Fruit fly (Drosophila melanogaster) whole organism, wandering third instar larva: ENCODE results near the gene Jhbp7.

Experiments used
- Abd-B ChIP-seq: fragments of >200 bp; optimal IDR thresholded peaks from 2 replicates; lab custom pipeline; 2017; ENCODE audit warnings: missing biosample characterization, missing genetic modification characterization
- CG32264 ChIP-seq: fragments of 200-800 bp; sonication (Bioruptor generic); optimal IDR thresholded peaks from 2 replicates; lab custom pipeline; 2016; ENCODE audit warnings: missing biosample characterization, missing genetic modification characterization
- CG9705 ChIP-seq: fragments of 200-800 bp; sonication (Bioruptor generic); optimal IDR thresholded peaks from 2 replicates; lab custom pipeline; 2018; ENCODE audit warnings: missing biosample characterization, mild to moderate bottlenecking, missing genetic modification characterization
- CrebA ChIP-seq: fragments of 200-800 bp; sonication (Bioruptor generic); optimal IDR thresholded peaks from 2 replicates; lab custom pipeline; 2016; ENCODE audit warnings: missing biosample characterization, mild to moderate bottlenecking, missing genetic modification characterization, borderline replicate concordance
- Dfd ChIP-seq: fragments of >200 bp; optimal IDR thresholded peaks from 2 replicates; lab custom pipeline; 2017; ENCODE audit warnings: missing biosample characterization, missing genetic modification characterization
- GATAd ChIP-seq: sonication (Bioruptor generic); optimal IDR thresholded peaks from 2 replicates; lab custom pipeline; 2016; ENCODE audit warnings: missing biosample characterization, missing genetic modification characterization
- HLH106 ChIP-seq: fragments of 200-800 bp; optimal IDR thresholded peaks from 3 replicates; lab custom pipeline; 2019; ENCODE audit warnings: missing biosample characterization, mild to moderate bottlenecking, missing genetic modification characterization, moderate library complexity
- Hnf4 ChIP-seq: fragments of 200-800 bp; sonication (Bioruptor generic); optimal IDR thresholded peaks from 2 replicates; lab custom pipeline; 2016; ENCODE audit warnings: missing biosample characterization, mild to moderate bottlenecking, missing genetic modification characterization
- Hr78 ChIP-seq: fragments of >200 bp; optimal IDR thresholded peaks from 2 replicates; lab custom pipeline; 2017; ENCODE audit warnings: missing biosample characterization, missing genetic modification characterization
- Hr83 ChIP-seq: fragments of 200-300 bp; sonication (Bioruptor generic); optimal IDR thresholded peaks from 2 replicates; lab custom pipeline; 2016; ENCODE audit warnings: missing biosample characterization, mild to moderate bottlenecking, missing genetic modification characterization, moderate library complexity; ENCODE audit not compliant: poor library complexity, severe bottlenecking
- Jra ChIP-seq: sonication (Bioruptor generic); optimal IDR thresholded peaks from 2 replicates; lab custom pipeline; 2016; ENCODE audit warnings: missing biosample characterization, missing genetic modification characterization
- Mio ChIP-seq: sonication (Bioruptor generic); optimal IDR thresholded peaks from 2 replicates; lab custom pipeline; 2016; ENCODE audit warnings: missing biosample characterization, missing genetic modification characterization
- Myc ChIP-seq: fragments of >200 bp; optimal IDR thresholded peaks from 2 replicates; lab custom pipeline; 2017
- N ChIP-seq: fragments of >200 bp; optimal IDR thresholded peaks from 2 replicates; lab custom pipeline; 2018; ENCODE audit warnings: missing biosample characterization, missing external identifiers, missing genetic modification characterization
- OdsH ChIP-seq: fragments of 200-800 bp; sonication (Bioruptor generic); optimal IDR thresholded peaks from 2 replicates; lab custom pipeline; 2016; ENCODE audit warnings: missing biosample characterization, mild to moderate bottlenecking, missing genetic modification characterization
- Rel ChIP-seq, 2 experiments: fragments of 200-800 bp; sonication (Bioruptor generic) in 1 of 2; optimal IDR thresholded peaks; 2 replicates in 1 of 2; 3 replicates in 1 of 2; lab custom pipeline; 2016 to 2019; ENCODE audit warnings: mild to moderate bottlenecking in 2 of 2, missing biosample characterization in 2 of 2, missing genetic modification characterization in 2 of 2, moderate library complexity in 1 of 2
- Sp1 ChIP-seq: fragments of 200-800 bp; sonication (Bioruptor generic); optimal IDR thresholded peaks from 3 replicates; lab custom pipeline; 2019; ENCODE audit warnings: missing biosample characterization, mild to moderate bottlenecking, missing genetic modification characterization, moderate library complexity
- Vsx2 ChIP-seq: fragments of 200-300, 225-300 bp; sonication (Bioruptor generic); optimal IDR thresholded peaks from 2 replicates; lab custom pipeline; 2018; ENCODE audit warnings: missing biosample characterization, missing genetic modification characterization; ENCODE audit not compliant: partially characterized antibody
- br ChIP-seq: fragments of 200-800 bp; sonication (Bioruptor generic); optimal IDR thresholded peaks from 2 replicates; lab custom pipeline; 2016; ENCODE audit warnings: missing biosample characterization, missing genetic modification characterization
- brk ChIP-seq: fragments of 200-800 bp; sonication (Bioruptor generic); optimal IDR thresholded peaks from 2 replicates; lab custom pipeline; 2016; ENCODE audit warnings: missing biosample characterization, mild to moderate bottlenecking, missing genetic modification characterization
- dl ChIP-seq, 2 experiments: fragments of 175-275, 200-275 bp in 1 of 2; fragments of 200-275 bp in 1 of 2; sonication (Bioruptor generic); optimal IDR thresholded peaks; lab custom pipeline; 2018; ENCODE audit warnings: mild to moderate bottlenecking in 2 of 2, missing biosample characterization in 2 of 2, missing genetic modification characterization in 2 of 2, moderate library complexity in 2 of 2; ENCODE audit not compliant: partially characterized antibody in 2 of 2, insufficient read depth in 1 of 2
- dmrt93B ChIP-seq: fragments of 200-800 bp; sonication (Bioruptor generic); optimal IDR thresholded peaks from 2 replicates; lab custom pipeline; 2018; ENCODE audit warnings: missing biosample characterization, mild to moderate bottlenecking, missing genetic modification characterization
- dsf ChIP-seq: sonication (Bioruptor generic); optimal IDR thresholded peaks from 2 replicates; lab custom pipeline; 2016; ENCODE audit warnings: missing biosample characterization, missing genetic modification characterization, borderline replicate concordance
- ey ChIP-seq: fragments of 200-800 bp; sonication (Bioruptor generic); optimal IDR thresholded peaks from 2 replicates; lab custom pipeline; 2016; ENCODE audit warnings: missing biosample characterization, missing genetic modification characterization
- foxo ChIP-seq, 2 experiments: fragments of 200-800 bp; sonication (Bioruptor generic); optimal IDR thresholded peaks; 2 replicates in 1 of 2; 3 replicates in 1 of 2; lab custom pipeline; 2016 to 2017; ENCODE audit warnings: missing biosample characterization in 2 of 2, missing genetic modification characterization in 2 of 2
- fru ChIP-seq: fragments of 200-800 bp; sonication (Bioruptor generic); optimal IDR thresholded peaks from 3 replicates; lab custom pipeline; 2016; ENCODE audit warnings: missing biosample characterization, mild to moderate bottlenecking, missing genetic modification characterization
- h ChIP-seq: fragments of 200-800 bp; sonication (Bioruptor generic); optimal IDR thresholded peaks from 3 replicates; lab custom pipeline; 2016; ENCODE audit warnings: missing biosample characterization, mild to moderate bottlenecking, missing genetic modification characterization
- jim ChIP-seq: fragments of 175-275, 200-325 bp; sonication (Bioruptor generic); optimal IDR thresholded peaks from 2 replicates; lab custom pipeline; 2016; ENCODE audit warnings: missing biosample characterization, mild to moderate bottlenecking, missing genetic modification characterization
- lola ChIP-seq: fragments of >200 bp; optimal IDR thresholded peaks from 2 replicates; lab custom pipeline; 2017; ENCODE audit warnings: missing biosample characterization, missing genetic modification characterization
- psq ChIP-seq: fragments of 200-800 bp; sonication (Bioruptor generic); optimal IDR thresholded peaks from 3 replicates; lab custom pipeline; 2017; ENCODE audit warnings: missing biosample characterization, mild to moderate bottlenecking, missing genetic modification characterization, moderate library complexity
- rgr ChIP-seq: fragments of 200-800 bp; sonication (Bioruptor generic); optimal IDR thresholded peaks from 3 replicates; lab custom pipeline; 2016; ENCODE audit warnings: missing biosample characterization, mild to moderate bottlenecking, missing genetic modification characterization
- sage ChIP-seq: fragments of 200-800 bp; sonication (Bioruptor generic); optimal IDR thresholded peaks from 2 replicates; lab custom pipeline; 2016; ENCODE audit warnings: missing biosample characterization, mild to moderate bottlenecking, missing genetic modification characterization
- sv ChIP-seq: fragments of 200-800 bp; sonication (Bioruptor generic); optimal IDR thresholded peaks from 3 replicates; lab custom pipeline; 2016; ENCODE audit warnings: missing biosample characterization, missing genetic modification characterization
- tai ChIP-seq: sonication (Bioruptor generic); optimal IDR thresholded peaks from 2 replicates; lab custom pipeline; 2016; ENCODE audit warnings: missing biosample characterization, missing genetic modification characterization
- usp ChIP-seq: fragments of >200 bp; optimal IDR thresholded peaks from 2 replicates; lab custom pipeline; 2017; ENCODE audit warnings: missing biosample characterization, missing genetic modification characterization
- woc ChIP-seq: sonication (Bioruptor generic); optimal IDR thresholded peaks from 2 replicates; lab custom pipeline; 2016; ENCODE audit warnings: missing biosample characterization, mild to moderate bottlenecking, missing genetic modification characterization

The Jhbp7 gene

dm6 chr3R:25247379-25247869, 10.0 kb downstream of the Jhbp7 start, which contains the start of the genes RpS27 and Nup37:
TSS of gene RpS27 (minus strand) at chr3R:25247514.
TSS of gene Nup37 (plus strand) at chr3R:25247658.
- TF ChIP-seq lola (no peak), Mio (GFP tag; lab: Kevin White, UChicago) (peak; percentile 92), N (GFP tag; lab: Kevin White, UChicago) (no peak), Dfd (GFP tag; lab: Kevin White, UChicago) (no peak), psq (peak; percentile 89), Hr83 (GFP tag; lab: Kevin White, UChicago) (peak; percentile 99), woc (GFP tag; lab: Kevin White, UChicago) (peak; percentile 77), dsf (GFP tag; lab: Kevin White, UChicago) (peak; percentile 79), dl (GFP tag; optimal IDR thresholded peaks at IDR 0.05; lab: Kevin White, UChicago; ENCODE audit: insufficient read depth in 1 of 2, partially characterized antibody in 2 of 2) (no peak), rgr (GFP tag; lab: Kevin White, UChicago) (peak; percentile 99), Rel (GFP tag; optimal IDR thresholded peaks at IDR 0.05; lab: Kevin White, UChicago) (peak; percentile 53), Rel (tag; optimal IDR thresholded peaks at IDR 0.05; lab: Kevin White, UChicago) (peak; percentile 83), HLH106 (tag; lab: Kevin White, UChicago) (peak; percentile 96), foxo (GFP tag; optimal IDR thresholded peaks at IDR 0.05; lab: Kevin White, UChicago) (peak; percentile 81 to 97), h (GFP tag; lab: Kevin White, UChicago) (peak; percentile 96), dmrt93B (GFP tag; lab: Kevin White, UChicago) (peak; percentile 99), Hr78 (GFP tag; lab: Kevin White, UChicago) (no peak), fru (peak; percentile 96), CG32264 (peak; percentile 91), sv (GFP tag; lab: Kevin White, UChicago) (peak; percentile 96), OdsH (GFP tag; lab: Kevin White, UChicago) (peak; percentile 95), CG9705 (GFP tag; lab: Kevin White, UChicago) (peak; percentile 99), Myc (lab: Kevin White, UChicago) (peak; percentile 25), jim (GFP tag; lab: Kevin White, UChicago) (peak; percentile 7), ey (GFP tag; lab: Kevin White, UChicago) (peak; percentile 90), br (GFP tag; lab: Kevin White, UChicago) (peak; percentile 98), usp (GFP tag; lab: Kevin White, UChicago) (no peak), Sp1 (peak; percentile 97), sage (peak; percentile 66), GATAd (GFP tag; lab: Kevin White, UChicago) (peak; percentile 89)

dm6 chr3R:25249145-25250141, 12.0 kb downstream of the Jhbp7 start, which contains the start of gene Nup358:
TSS of gene Nup358 (plus strand) at chr3R:25249348.
- TF ChIP-seq dmrt93B (GFP tag; lab: Kevin White, UChicago): no peak
- TF ChIP-seq Rel (GFP tag; optimal IDR thresholded peaks at IDR 0.05; lab: Kevin White, UChicago): no peak
- peak; percentile 18 for TF ChIP-seq Rel (tag; optimal IDR thresholded peaks at IDR 0.05; lab: Kevin White, UChicago)
- no peak for TF ChIP-seq jim (GFP tag; lab: Kevin White, UChicago)
- peak; percentile 5 for TF ChIP-seq Sp1

dm6 chr3R:25258628-25259240, 21.3 kb downstream of the Jhbp7 start, which contains the start of gene CG11857:
TSS of gene CG11857 (plus strand) at chr3R:25258898.
- TF ChIP-seq OdsH (GFP tag; lab: Kevin White, UChicago) (peak; percentile 96), dmrt93B (GFP tag; lab: Kevin White, UChicago) (peak; percentile 96), CrebA (GFP tag; lab: Kevin White, UChicago) (no peak), Dfd (GFP tag; lab: Kevin White, UChicago) (no peak), dsf (GFP tag; lab: Kevin White, UChicago) (peak; percentile 94), dl (GFP tag; optimal IDR thresholded peaks at IDR 0.05; lab: Kevin White, UChicago; ENCODE audit: insufficient read depth in 1 of 2, partially characterized antibody in 2 of 2) (no peak), Myc (lab: Kevin White, UChicago) (peak; percentile 25), fru (peak; percentile 97), Rel (GFP tag; optimal IDR thresholded peaks at IDR 0.05; lab: Kevin White, UChicago) (peak; percentile 40), Rel (tag; optimal IDR thresholded peaks at IDR 0.05; lab: Kevin White, UChicago) (peak; percentile 82), Jra (GFP tag; lab: Kevin White, UChicago) (peak; percentile 98), psq (peak; percentile 94), GATAd (GFP tag; lab: Kevin White, UChicago) (peak; percentile 94), Hr83 (GFP tag; lab: Kevin White, UChicago) (peak; percentile 96), Hnf4 (peak; percentile 99), brk (GFP tag; lab: Kevin White, UChicago) (no peak), Sp1 (peak; percentile 96), N (GFP tag; lab: Kevin White, UChicago) (no peak), foxo (GFP tag; optimal IDR thresholded peaks at IDR 0.05; lab: Kevin White, UChicago) (peak; percentile 89 to 98), Abd-B (GFP tag; lab: Kevin White, UChicago) (no peak), woc (GFP tag; lab: Kevin White, UChicago) (peak; percentile 97), Hr78 (GFP tag; lab: Kevin White, UChicago) (no peak), sage (no peak), CG32264 (peak; percentile 93), sv (GFP tag; lab: Kevin White, UChicago) (peak; percentile 98), Vsx2 (GFP tag; lab: Kevin White, UChicago) (no peak), Mio (GFP tag; lab: Kevin White, UChicago) (peak; percentile 79), CG9705 (GFP tag; lab: Kevin White, UChicago) (peak; percentile 95), jim (GFP tag; lab: Kevin White, UChicago) (peak; percentile 43), br (GFP tag; lab: Kevin White, UChicago) (peak; percentile 96), tai (no peak)
